Fruit fly (Drosophila melanogaster) whole organism, embryonic: Measurements from ENCODE around the gene nudC.
A peak's percentile ranks its signal among the peaks of the same experiment; 100 is the strongest.

ENCODE experiments used
- CG10147 ChIP-seq: fragments of 200-800 bp; sonication (Bioruptor generic); optimal IDR thresholded peaks from 2 replicates; lab custom pipeline; 2019; ENCODE audit warnings: missing biosample characterization, mild to moderate bottlenecking, missing genetic modification characterization, moderate library complexity
- CG10274 ChIP-seq: fragments of 200-800 bp; sonication (Bioruptor generic); optimal IDR thresholded peaks from 3 replicates; lab custom pipeline; 2017; ENCODE audit warnings: missing biosample characterization, mild to moderate bottlenecking, missing genetic modification characterization
- CG12219 ChIP-seq: fragments of 200-800 bp; sonication (Bioruptor generic); optimal IDR thresholded peaks from 3 replicates; lab custom pipeline; 2018; ENCODE audit warnings: missing biosample characterization, mild to moderate bottlenecking, missing genetic modification characterization
- CG17829 ChIP-seq: fragments of 200-800 bp; optimal IDR thresholded peaks from 2 replicates; lab custom pipeline; 2019; ENCODE audit warnings: missing biosample characterization, mild to moderate bottlenecking, missing genetic modification characterization, moderate library complexity
- CG2202 ChIP-seq: fragments of 200-800 bp; sonication (Bioruptor generic); optimal IDR thresholded peaks from 2 replicates; lab custom pipeline; 2018; ENCODE audit warnings: missing biosample characterization, mild to moderate bottlenecking, missing genetic modification characterization
- CG2678 ChIP-seq: fragments of 200-800 bp; sonication (Bioruptor generic); optimal IDR thresholded peaks from 3 replicates; lab custom pipeline; 2019; ENCODE audit warnings: missing biosample characterization, mild to moderate bottlenecking, missing genetic modification characterization, moderate library complexity
- CG2712 ChIP-seq: fragments of 200-800 bp; optimal IDR thresholded peaks from 3 replicates; lab custom pipeline; 2019; ENCODE audit warnings: missing biosample characterization, mild to moderate bottlenecking, missing genetic modification characterization, moderate library complexity
- CG3281 ChIP-seq: fragments of 200-800 bp; sonication (Bioruptor generic); optimal IDR thresholded peaks from 3 replicates; lab custom pipeline; 2017; ENCODE audit warnings: missing biosample characterization, mild to moderate bottlenecking, missing genetic modification characterization
- CG43689 ChIP-seq: fragments of 200-800 bp; sonication (Bioruptor generic); IDR thresholded peaks from 2 replicates; pipeline ENCODE4 v1.3.6; 2022; ENCODE audit warnings: missing biosample characterization, missing genetic modification characterization
- CG4617 ChIP-seq: fragments of 200-800 bp; sonication (Bioruptor generic); optimal IDR thresholded peaks from 3 replicates; lab custom pipeline; 2016; ENCODE audit warnings: missing biosample characterization, missing genetic modification characterization, borderline replicate concordance
- CG5180 ChIP-seq: fragments of 200-800 bp; sonication (Bioruptor generic); optimal IDR thresholded peaks from 3 replicates; lab custom pipeline; 2017; ENCODE audit warnings: missing biosample characterization, missing genetic modification characterization, mild to moderate bottlenecking, moderate library complexity, missing genetic modification reagents
- CG6175 ChIP-seq: fragments of 200-800 bp; sonication (Bioruptor generic); IDR thresholded peaks from 3 replicates; pipeline ENCODE4 v1.3.6; 2022; ENCODE audit warnings: missing biosample characterization, missing genetic modification characterization
- CG6254 ChIP-seq: fragments of 200-800 bp; sonication (Bioruptor generic); optimal IDR thresholded peaks from 3 replicates; lab custom pipeline; 2017; ENCODE audit warnings: mild to moderate bottlenecking, missing biosample characterization, missing genetic modification reagents, missing genetic modification characterization
- CG7357 ChIP-seq: fragments of 200-800 bp; sonication (Bioruptor generic); IDR thresholded peaks from 3 replicates; pipeline ENCODE4 v1.3.6; 2022; ENCODE audit warnings: missing biosample characterization, missing genetic modification characterization
- CG9727 ChIP-seq: fragments of 200-800 bp; sonication (Bioruptor generic); optimal IDR thresholded peaks from 3 replicates; lab custom pipeline; 2017; ENCODE audit warnings: missing biosample characterization, mild to moderate bottlenecking, missing genetic modification characterization
- CG9817 ChIP-seq: fragments of 200-800 bp; sonication (Bioruptor generic); optimal IDR thresholded peaks from 2 replicates; lab custom pipeline; 2018; ENCODE audit warnings: missing biosample characterization, mild to moderate bottlenecking, missing genetic modification characterization, moderate library complexity
- CG9876 ChIP-seq: fragments of 200-800 bp; sonication (Bioruptor generic); optimal IDR thresholded peaks from 2 replicates; lab custom pipeline; 2016; ENCODE audit warnings: missing biosample characterization, missing genetic modification characterization
- CG9932 ChIP-seq: fragments of 200-800 bp; sonication (Bioruptor generic); IDR thresholded peaks from 2 replicates; pipeline ENCODE4 v1.3.6; 2022; ENCODE audit warnings: missing biosample characterization, missing genetic modification characterization
- Camta ChIP-seq: fragments of 200-800 bp; sonication (Bioruptor generic); optimal IDR thresholded peaks from 2 replicates; lab custom pipeline; 2016; ENCODE audit warnings: missing biosample characterization, missing genetic modification characterization
- CkIIα-i1 ChIP-seq: fragments of 200-800 bp; sonication (Bioruptor generic); IDR thresholded peaks from 2 replicates; pipeline ENCODE4 v1.3.6; 2022; ENCODE audit warnings: missing biosample characterization, missing genetic modification characterization
- HHEX ChIP-seq: fragments of 200-800 bp; sonication (Bioruptor generic); optimal IDR thresholded peaks from 3 replicates; lab custom pipeline; 2017; ENCODE audit warnings: missing biosample characterization, mild to moderate bottlenecking, missing genetic modification characterization, missing genetic modification reagents
- Kr ChIP-seq: fragments of 200-800 bp; sonication (Bioruptor generic); optimal IDR thresholded peaks from 2 replicates; lab custom pipeline; 2017; ENCODE audit warnings: missing biosample characterization, mild to moderate bottlenecking, missing genetic modification characterization
- MBD-R2 ChIP-seq: fragments of 200-800 bp; sonication (Bioruptor generic); IDR thresholded peaks from 2 replicates; pipeline ENCODE4 v1.3.6; 2022; ENCODE audit warnings: missing biosample characterization, missing genetic modification characterization
- Med ChIP-seq: fragments of 200-800 bp; sonication (Bioruptor generic); peaks from one replicate; lab custom pipeline; 2016; ENCODE audit warnings: missing biosample characterization, missing genetic modification characterization, mild to moderate bottlenecking, inconsistent platforms, moderate library complexity
- NC2α ChIP-seq: fragments of 200-800 bp; sonication (Bioruptor generic); optimal IDR thresholded peaks from 2 replicates; lab custom pipeline; 2016; ENCODE audit warnings: missing biosample characterization, missing genetic modification characterization
- Nf-YA ChIP-seq: fragments of 200-800 bp; sonication (Bioruptor generic); IDR thresholded peaks from 2 replicates; pipeline ENCODE4 v1.3.6; 2022; ENCODE audit warnings: missing biosample characterization, missing genetic modification characterization
- Nf-YC ChIP-seq: fragments of 200-800 bp; optimal IDR thresholded peaks from 3 replicates; lab custom pipeline; 2019; ENCODE audit warnings: missing biosample characterization, mild to moderate bottlenecking, missing genetic modification characterization, moderate library complexity
- Sin3A ChIP-seq: fragments of >200 bp; optimal IDR thresholded peaks from 2 replicates; lab custom pipeline; 2018
- Taf1 ChIP-seq: fragments of 200-800 bp; sonication (Bioruptor generic); IDR thresholded peaks from 2 replicates; pipeline ENCODE4 v1.3.6; 2022; ENCODE audit warnings: missing biosample characterization, missing genetic modification characterization
- cwo ChIP-seq: fragments of 200-800 bp; sonication (Bioruptor generic); optimal IDR thresholded peaks from 3 replicates; lab custom pipeline; 2017; ENCODE audit warnings: missing biosample characterization, missing genetic modification characterization, mild to moderate bottlenecking, moderate library complexity, missing genetic modification reagents
- dati ChIP-seq: fragments of 200-800 bp; sonication (Bioruptor generic); IDR thresholded peaks from 2 replicates; pipeline ENCODE4 v1.3.6; 2022; ENCODE audit warnings: missing biosample characterization, missing genetic modification characterization
- disco-r ChIP-seq: fragments of 200-800 bp; sonication (Bioruptor generic); optimal IDR thresholded peaks from 2 replicates; lab custom pipeline; 2016; ENCODE audit warnings: missing biosample characterization, missing genetic modification characterization
- dmrt11E ChIP-seq: fragments of 200-800 bp; sonication (Bioruptor generic); optimal IDR thresholded peaks from 3 replicates; lab custom pipeline; 2018; ENCODE audit warnings: missing biosample characterization, mild to moderate bottlenecking, missing genetic modification characterization, moderate library complexity
- fd102C ChIP-seq: fragments of 200-800 bp; sonication (Bioruptor generic); optimal IDR thresholded peaks from 2 replicates; lab custom pipeline; 2018; ENCODE audit warnings: missing biosample characterization, mild to moderate bottlenecking, missing genetic modification characterization, moderate library complexity
- fu2 ChIP-seq: fragments of 200-800 bp; sonication (Bioruptor generic); optimal IDR thresholded peaks from 2 replicates; lab custom pipeline; 2016; ENCODE audit warnings: missing biosample characterization, missing genetic modification characterization
- hb ChIP-seq: fragments of 200-800 bp; sonication (Bioruptor generic); IDR thresholded peaks from 3 replicates; pipeline ENCODE4 v1.3.6; 2022; ENCODE audit warnings: missing biosample characterization, missing genetic modification characterization; ENCODE audit not compliant: partially characterized antibody
- kah ChIP-seq: fragments of 200-800 bp; sonication (Bioruptor generic); optimal IDR thresholded peaks from 2 replicates; lab custom pipeline; 2018; ENCODE audit warnings: missing biosample characterization, mild to moderate bottlenecking, missing genetic modification characterization
- ken ChIP-seq: fragments of 200-800 bp; sonication (Bioruptor generic); IDR thresholded peaks from 3 replicates; pipeline ENCODE4 v1.3.6; 2022; ENCODE audit warnings: missing biosample characterization, missing genetic modification characterization
- nerfin-2 ChIP-seq: fragments of 200-800 bp; sonication (Bioruptor generic); IDR thresholded peaks from 2 replicates; pipeline ENCODE4 v1.3.6; 2022; ENCODE audit warnings: missing biosample characterization, missing genetic modification characterization; ENCODE audit not compliant: partially characterized antibody
- pita ChIP-seq: fragments of 200-800 bp; sonication (Bioruptor generic); optimal IDR thresholded peaks from 2 replicates; lab custom pipeline; 2017; ENCODE audit warnings: missing biosample characterization, mild to moderate bottlenecking, missing genetic modification characterization
- pnt ChIP-seq: fragments of 200-800 bp; sonication (Bioruptor generic); optimal IDR thresholded peaks from 3 replicates; lab custom pipeline; 2016; ENCODE audit warnings: missing biosample characterization, missing genetic modification characterization
- ranshi ChIP-seq: fragments of 200-800 bp; sonication (Bioruptor generic); IDR thresholded peaks from 2 replicates; pipeline ENCODE4 v1.3.6; 2022; ENCODE audit warnings: missing biosample characterization, missing genetic modification characterization
- rib ChIP-seq: fragments of 200-800 bp; sonication (Bioruptor generic); IDR thresholded peaks from 2 replicates; pipeline ENCODE4 v1.3.6; 2022; ENCODE audit warnings: missing biosample characterization, missing genetic modification characterization
- sd ChIP-seq: fragments of 200-800 bp; sonication (Bioruptor generic); optimal IDR thresholded peaks from 3 replicates; lab custom pipeline; 2018; ENCODE audit warnings: missing biosample characterization, mild to moderate bottlenecking, missing genetic modification characterization, moderate library complexity
- sens ChIP-seq: fragments of 200-800 bp; sonication (Bioruptor generic); peaks from one replicate; lab custom pipeline; 2016; ENCODE audit warnings: missing biosample characterization, missing genetic modification characterization
- slbo ChIP-seq: fragments of 200-800 bp; sonication (Bioruptor generic); IDR thresholded peaks from 2 replicates; pipeline ENCODE4 v1.3.6; 2022; ENCODE audit warnings: missing biosample characterization, missing genetic modification characterization
- ssp ChIP-seq: fragments of 200-800 bp; sonication (Bioruptor generic); IDR thresholded peaks from 2 replicates; pipeline ENCODE4 v1.3.6; 2022; ENCODE audit warnings: missing biosample characterization, missing genetic modification characterization
- tgo ChIP-seq: fragments of 200-800 bp; sonication (Bioruptor generic); IDR thresholded peaks from 3 replicates; pipeline ENCODE4 v1.3.6; 2022; ENCODE audit warnings: missing biosample characterization, missing genetic modification characterization
- tna ChIP-seq: fragments of 200-800 bp; sonication (Bioruptor generic); IDR thresholded peaks from 2 replicates; pipeline ENCODE4 v1.3.6; 2022; ENCODE audit warnings: missing biosample characterization, missing genetic modification characterization; ENCODE audit not compliant: partially characterized antibody
- unpg ChIP-seq: fragments of 200-800 bp; sonication (Bioruptor generic); optimal IDR thresholded peaks from 3 replicates; lab custom pipeline; 2018; ENCODE audit warnings: missing biosample characterization, mild to moderate bottlenecking, missing genetic modification characterization, moderate library complexity
- usp ChIP-seq: fragments of >200 bp; optimal IDR thresholded peaks from 2 replicates; lab custom pipeline; 2017; ENCODE audit warnings: missing biosample characterization, missing genetic modification characterization
- yki ChIP-seq: fragments of >200 bp; optimal IDR thresholded peaks from 3 replicates; lab custom pipeline; 2018
- z ChIP-seq: fragments of 200-800 bp; sonication (Bioruptor generic); IDR thresholded peaks from 3 replicates; pipeline ENCODE4 v1.3.6; 2022; ENCODE audit warnings: missing biosample characterization, missing genetic modification characterization

The nudC gene

DNA sequence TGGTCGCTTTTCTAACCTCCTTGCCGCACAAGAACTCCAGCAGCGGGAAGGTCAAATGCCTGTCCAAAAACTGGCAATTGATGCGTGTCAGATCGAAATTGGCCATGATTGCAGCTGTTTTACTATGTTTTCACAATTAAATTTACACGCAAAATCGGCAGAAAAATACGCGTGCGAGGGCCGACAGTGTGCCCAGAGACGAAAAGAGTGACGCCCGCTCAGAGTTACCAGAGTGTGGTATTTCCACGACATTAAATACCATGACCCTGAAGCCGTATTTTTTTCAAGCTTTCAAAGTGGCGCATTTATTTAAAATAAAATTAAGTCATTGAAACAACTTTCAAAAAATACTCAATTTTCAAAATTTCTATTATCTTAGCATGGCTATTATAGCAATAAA lies 18.1 kb upstream of the nudC start, which contains the start of gene eIF3e (continued):
- TF ChIP-seq CG2202 (tag; lab: Kevin White, UChicago) (no peak), Taf1 (GFP tag; lab: Robert Waterston, UW) (no peak), rib (GFP tag; lab: Robert Waterston, UW) (no peak), CG5180 (GFP tag; lab: Kevin White, UChicago) (no peak), CG10147 (GFP tag; lab: Kevin White, UChicago) (no peak), Nf-YC (tag; lab: Kevin White, UChicago) (no peak), yki (lab: Kevin White, UChicago) (no peak), Kr (GFP tag; lab: Kevin White, UChicago) (no peak), CG3281 (GFP tag; lab: Kevin White, UChicago) (no peak), CG9817 (tag; lab: Kevin White, UChicago) (no peak), fd102C (GFP tag; lab: Kevin White, UChicago) (no peak), ssp (GFP tag; lab: Robert Waterston, UW) (no peak), CG6254 (GFP tag; lab: Kevin White, UChicago) (no peak), kah (GFP tag; lab: Kevin White, UChicago) (no peak), z (GFP tag; lab: Robert Waterston, UW) (no peak), disco-r (GFP tag; lab: Kevin White, UChicago) (no peak), pita (GFP tag; lab: Kevin White, UChicago) (no peak), CG9727 (no peak), CG7357 (GFP tag; lab: Robert Waterston, UW) (no peak), Sin3A (lab: Kevin White, UChicago) (peak; percentile 93), Nf-YA (no peak), CkIIα-i1 (GFP tag; lab: Robert Waterston, UW) (no peak), ken (GFP tag; lab: Robert Waterston, UW) (no peak), usp (no peak), dmrt11E (tag; lab: Kevin White, UChicago) (no peak), slbo (GFP tag; lab: Robert Waterston, UW) (no peak), ranshi (no peak), CG9932 (GFP tag; lab: Robert Waterston, UW) (peak; percentile 37; the same call in 1 of the 2 replicates), CG10274 (GFP tag; lab: Kevin White, UChicago) (no peak), CG6175 (GFP tag; lab: Robert Waterston, UW) (no peak), sens (peak; percentile 72), NC2α (GFP tag; lab: Kevin White, UChicago) (no peak), hb (no peak), CG12219 (GFP tag; lab: Kevin White, UChicago) (no peak), fu2 (GFP tag; lab: Kevin White, UChicago) (no peak), CG9876 (no peak), sd (tag; lab: Kevin White, UChicago) (no peak), MBD-R2 (peak; percentile 65), CG17829 (tag; lab: Kevin White, UChicago) (no peak), cwo (GFP tag; lab: Kevin White, UChicago) (no peak), unpg (no peak), Med (GFP tag; lab: Kevin White, UChicago) (peak; percentile 52), tna (GFP tag; lab: Robert Waterston, UW) (no peak), CG43689 (GFP tag; lab: Robert Waterston, UW) (no peak), CG4617 (GFP tag; lab: Kevin White, UChicago) (peak; percentile 64), pnt (GFP tag; lab: Kevin White, UChicago) (no peak), HHEX (GFP tag; lab: Kevin White, UChicago) (no peak), nerfin-2 (GFP tag; lab: Robert Waterston, UW) (no peak), CG2678 (tag; lab: Kevin White, UChicago) (no peak), tgo (GFP tag; lab: Robert Waterston, UW) (no peak), dati (GFP tag; lab: Robert Waterston, UW) (no peak), CG2712 (tag; lab: Kevin White, UChicago) (no peak), Camta (GFP tag; lab: Kevin White, UChicago) (no peak)
